Worm (Caenorhabditis elegans) whole organism, late embryonic: Measurements from ENCODE around the gene srh-234.

ENCODE experiments used
- ceh-14 ChIP-seq: sonication (generic microtip); optimal IDR thresholded peaks from 2 replicates; lab custom pipeline; 2016; ENCODE audit warnings: missing genotype, missing genetic modification characterization, missing compliant biosample characterization
- ets-4 ChIP-seq: sonication (generic microtip); optimal IDR thresholded peaks from 2 replicates; lab custom pipeline; 2016; ENCODE audit warnings: missing genetic modification characterization, missing compliant biosample characterization
- hlh-30 ChIP-seq: sonication (generic microtip); optimal IDR thresholded peaks from 2 replicates; lab custom pipeline; 2017; ENCODE audit warnings: antibody characterized with exemption, missing genetic modification characterization, missing compliant biosample characterization; ENCODE audit not compliant: insufficient read depth
- lim-6 ChIP-seq: sonication (generic microtip); optimal IDR thresholded peaks from 2 replicates; lab custom pipeline; 2016; ENCODE audit warnings: missing genetic modification characterization, missing compliant biosample characterization
- nfya-1 ChIP-seq: sonication (generic microtip); optimal IDR thresholded peaks from 2 replicates; lab custom pipeline; 2017; ENCODE audit warnings: missing genetic modification characterization, mild to moderate bottlenecking, missing compliant biosample characterization, antibody characterized with exemption, moderate library complexity
- nhr-11 ChIP-seq: fragments of 150-350 bp; optimal IDR thresholded peaks from 2 replicates; lab custom pipeline; 2014; ENCODE audit warnings: missing biosample characterization, missing genetic modification characterization
- nhr-232 ChIP-seq: sonication (generic microtip); optimal IDR thresholded peaks from 2 replicates; lab custom pipeline; 2016; ENCODE audit warnings: missing genetic modification characterization, missing compliant biosample characterization
- pat-9 ChIP-seq: fragments of 200-800 bp; sonication (Bioruptor generic); optimal IDR thresholded peaks from 2 replicates; lab custom pipeline; 2018; ENCODE audit warnings: mild to moderate bottlenecking, missing genetic modification characterization, moderate library complexity, missing compliant biosample characterization
- ttx-3 ChIP-seq: sonication (generic microtip); optimal IDR thresholded peaks from 2 replicates; lab custom pipeline; 2016; ENCODE audit warnings: missing genetic modification reagents, missing genetic modification characterization, missing compliant biosample characterization
- unc-86 ChIP-seq: sonication (generic microtip); optimal IDR thresholded peaks from 2 replicates; lab custom pipeline; 2016; ENCODE audit warnings: missing genetic modification characterization, missing compliant biosample characterization

- TF ChIP-seq ets-4 (tag; lab: Kevin White, UChicago) (no peak), nhr-232 (tag; lab: Kevin White, UChicago) (no peak), unc-86 (tag; lab: Kevin White, UChicago) (no peak), pat-9 (tag; lab: Kevin White, UChicago) (no peak), ceh-14 (tag; lab: Kevin White, UChicago) (no peak), lim-6 (no peak), ttx-3 (tag; lab: Kevin White, UChicago) (no peak), nfya-1 (tag; lab: Kevin White, UChicago) (no peak), hlh-30 (tag; lab: Kevin White, UChicago) (no peak), nhr-11 (tag; lab: Kevin White, UChicago) (no peak)
Measured at ce11 chrV:7609698-7610420, 41.8 kb downstream of the srh-234 start, which contains the start of the genes folt-3 and clec-214.
